Fruit fly (Drosophila melanogaster) whole organism, embryonic: ENCODE data around the gene eEF1alpha2.

Experiments
- Ada2b ChIP-seq: fragments of 200-800 bp; sonication (Bioruptor generic); IDR thresholded peaks from 2 replicates; pipeline ENCODE4 v1.3.6; 2022; ENCODE audit warnings: missing biosample characterization, missing genetic modification characterization
- CG10267 ChIP-seq: fragments of 200-800 bp; sonication (Bioruptor generic); optimal IDR thresholded peaks from 2 replicates; lab custom pipeline; 2018; ENCODE audit warnings: missing biosample characterization, mild to moderate bottlenecking, missing genetic modification characterization, moderate library complexity
- CG10321 ChIP-seq: fragments of 200-800 bp; sonication (Bioruptor generic); IDR thresholded peaks from 2 replicates; pipeline ENCODE4 v1.3.6; 2022; ENCODE audit warnings: missing biosample characterization, missing genetic modification characterization
- CG11093 ChIP-seq: fragments of 200-800 bp; sonication (Bioruptor generic); IDR thresholded peaks from 3 replicates; pipeline ENCODE4 v1.3.6; 2022; ENCODE audit warnings: missing biosample characterization, missing genetic modification characterization
- CG11398 ChIP-seq: fragments of 200-800 bp; sonication (Bioruptor generic); optimal IDR thresholded peaks from 2 replicates; lab custom pipeline; 2016; ENCODE audit warnings: missing biosample characterization, missing genetic modification characterization
- CG12155 ChIP-seq: fragments of 200-800 bp; sonication (Bioruptor generic); optimal IDR thresholded peaks from 3 replicates; lab custom pipeline; 2016; ENCODE audit warnings: missing biosample characterization, missing genetic modification characterization
- CG12299 ChIP-seq: fragments of 200-800 bp; sonication (Bioruptor generic); optimal IDR thresholded peaks from 2 replicates; lab custom pipeline; 2018; ENCODE audit warnings: missing biosample characterization, mild to moderate bottlenecking, missing genetic modification characterization
- CG12744 ChIP-seq: fragments of 200-800 bp; sonication (Bioruptor generic); optimal IDR thresholded peaks from 2 replicates; lab custom pipeline; 2016; ENCODE audit warnings: missing biosample characterization, missing genetic modification characterization
- CG13624 ChIP-seq: fragments of 200-800 bp; sonication (Bioruptor generic); optimal IDR thresholded peaks from 2 replicates; lab custom pipeline; 2016; ENCODE audit warnings: missing biosample characterization, missing genetic modification characterization
- CG14050 ChIP-seq: fragments of 200-800 bp; sonication (Bioruptor generic); IDR thresholded peaks from 3 replicates; pipeline ENCODE4 v1.3.6; 2022; ENCODE audit warnings: missing biosample characterization, missing genetic modification characterization
- CG15479 ChIP-seq: fragments of 200-800 bp; sonication (Bioruptor generic); optimal IDR thresholded peaks from 3 replicates; lab custom pipeline; 2019; ENCODE audit warnings: missing biosample characterization, mild to moderate bottlenecking, missing genetic modification characterization, moderate library complexity
- CG15601 ChIP-seq: fragments of 200-800 bp; sonication (Bioruptor generic); optimal IDR thresholded peaks from 3 replicates; lab custom pipeline; 2019; ENCODE audit warnings: missing biosample characterization, mild to moderate bottlenecking, missing genetic modification characterization, moderate library complexity
- CG1602 ChIP-seq: fragments of 200-800 bp; sonication (Bioruptor generic); optimal IDR thresholded peaks from 3 replicates; lab custom pipeline; 2016; ENCODE audit warnings: missing biosample characterization, missing genetic modification characterization
- CG16813 ChIP-seq: fragments of 200-800 bp; sonication (Bioruptor generic); IDR thresholded peaks from 3 replicates; pipeline ENCODE4 v1.3.6; 2022; ENCODE audit warnings: missing biosample characterization, missing genetic modification characterization; ENCODE audit not compliant: partially characterized antibody
- CG18476 ChIP-seq: fragments of 200-800 bp; sonication (Bioruptor generic); optimal IDR thresholded peaks from 2 replicates; lab custom pipeline; 2016; ENCODE audit warnings: missing biosample characterization, mild to moderate bottlenecking, missing genetic modification characterization
- CG2120 ChIP-seq: fragments of 200-800 bp; sonication (Bioruptor generic); optimal IDR thresholded peaks from 3 replicates; lab custom pipeline; 2016; ENCODE audit warnings: missing biosample characterization, missing genetic modification characterization
- CG2712 ChIP-seq: fragments of 200-800 bp; optimal IDR thresholded peaks from 3 replicates; lab custom pipeline; 2019; ENCODE audit warnings: missing biosample characterization, mild to moderate bottlenecking, missing genetic modification characterization, moderate library complexity
- CG31441 ChIP-seq: fragments of 200-800 bp; sonication (Bioruptor generic); IDR thresholded peaks from 2 replicates; pipeline ENCODE4 v1.3.6; 2022; ENCODE audit warnings: missing biosample characterization, missing genetic modification characterization
- CG33557 ChIP-seq: fragments of 200-800 bp; sonication (Bioruptor generic); optimal IDR thresholded peaks from 2 replicates; lab custom pipeline; 2019; ENCODE audit warnings: missing biosample characterization, mild to moderate bottlenecking, missing genetic modification characterization, moderate library complexity
- CG34224 ChIP-seq: fragments of 200-800 bp; sonication (Bioruptor generic); IDR thresholded peaks from 3 replicates; pipeline ENCODE4 v1.3.6; 2022; ENCODE audit warnings: missing biosample characterization, missing genetic modification characterization; ENCODE audit not compliant: partially characterized antibody
- CG3995 ChIP-seq: fragments of 200-800 bp; sonication (Bioruptor generic); optimal IDR thresholded peaks from 3 replicates; lab custom pipeline; 2016; ENCODE audit warnings: missing biosample characterization, missing genetic modification characterization
- CG5953 ChIP-seq: fragments of 200-800 bp; sonication (Bioruptor generic); IDR thresholded peaks from 2 replicates; pipeline ENCODE4 v1.3.6; 2022; ENCODE audit warnings: missing biosample characterization, missing genetic modification characterization
- CG6765 ChIP-seq: fragments of 200-800 bp; sonication (Bioruptor generic); optimal IDR thresholded peaks from 3 replicates; lab custom pipeline; 2017; ENCODE audit warnings: missing biosample characterization, mild to moderate bottlenecking, missing genetic modification characterization
- CG6791 ChIP-seq: fragments of 200-800 bp; sonication (Bioruptor generic); IDR thresholded peaks from 3 replicates; pipeline ENCODE4 v1.3.6; 2022; ENCODE audit warnings: missing biosample characterization, missing genetic modification characterization; ENCODE audit not compliant: partially characterized antibody
- CG7839 ChIP-seq: fragments of 200-800 bp; sonication (Bioruptor generic); optimal IDR thresholded peaks from 3 replicates; lab custom pipeline; 2018; ENCODE audit warnings: missing biosample characterization, mild to moderate bottlenecking, missing genetic modification characterization, moderate library complexity
- CG8290 ChIP-seq, 3 experiments: fragments of 200-800 bp; sonication (Bioruptor generic); optimal IDR thresholded peaks; 2 replicates each; lab custom pipeline; 2016 to 2019; ENCODE audit warnings: missing biosample characterization in 3 of 3, missing genetic modification characterization in 3 of 3, mild to moderate bottlenecking in 2 of 3, moderate library complexity in 1 of 3
- CG9437 ChIP-seq: fragments of 200-800 bp; sonication (Bioruptor generic); optimal IDR thresholded peaks from 2 replicates; lab custom pipeline; 2018; ENCODE audit warnings: missing biosample characterization, mild to moderate bottlenecking, missing genetic modification characterization
- CG9609 ChIP-seq: fragments of 200-800 bp; sonication (Bioruptor generic); optimal IDR thresholded peaks from 3 replicates; lab custom pipeline; 2016; ENCODE audit warnings: missing biosample characterization, missing genetic modification characterization
- CG9932 ChIP-seq: fragments of 200-800 bp; sonication (Bioruptor generic); IDR thresholded peaks from 2 replicates; pipeline ENCODE4 v1.3.6; 2022; ENCODE audit warnings: missing biosample characterization, missing genetic modification characterization
- CkIIα-i1 ChIP-seq: fragments of 200-800 bp; sonication (Bioruptor generic); IDR thresholded peaks from 2 replicates; pipeline ENCODE4 v1.3.6; 2022; ENCODE audit warnings: missing biosample characterization, missing genetic modification characterization
- Doc2 ChIP-seq: fragments of 200-800 bp; sonication (Bioruptor generic); IDR thresholded peaks from 2 replicates; pipeline ENCODE4 v1.3.6; 2022; ENCODE audit warnings: missing biosample characterization, missing genetic modification characterization
- HLH4C ChIP-seq: fragments of 200-800 bp; sonication (Bioruptor generic); IDR thresholded peaks from 3 replicates; pipeline ENCODE4 v1.3.6; 2022; ENCODE audit warnings: missing biosample characterization, missing genetic modification characterization; ENCODE audit not compliant: partially characterized antibody
- NfI ChIP-seq: fragments of 200-800 bp; sonication (Bioruptor generic); optimal IDR thresholded peaks from 3 replicates; lab custom pipeline; 2018; ENCODE audit warnings: missing biosample characterization, mild to moderate bottlenecking, missing genetic modification characterization, moderate library complexity
- PHDP ChIP-seq: fragments of 200-800 bp; sonication (Bioruptor generic); optimal IDR thresholded peaks from 3 replicates; lab custom pipeline; 2018; ENCODE audit warnings: missing biosample characterization, mild to moderate bottlenecking, missing genetic modification characterization, moderate library complexity
- Pdp1 ChIP-seq, 2 experiments: fragments of 200-800 bp; sonication (Bioruptor generic); optimal IDR thresholded peaks; 3 replicates each; lab custom pipeline; 2016; ENCODE audit warnings: missing biosample characterization in 2 of 2, missing genetic modification characterization in 2 of 2, mild to moderate bottlenecking in 1 of 2, moderate library complexity in 1 of 2
- Sin3A ChIP-seq: fragments of >200 bp; optimal IDR thresholded peaks from 2 replicates; lab custom pipeline; 2018
- amos ChIP-seq: fragments of 200-800 bp; sonication (Bioruptor generic); IDR thresholded peaks from 2 replicates; pipeline ENCODE4 v1.3.6; 2022; ENCODE audit warnings: missing biosample characterization, missing genetic modification characterization; ENCODE audit not compliant: partially characterized antibody
- gem ChIP-seq: fragments of 200-800 bp; sonication (Bioruptor generic); optimal IDR thresholded peaks from 2 replicates; lab custom pipeline; 2019; ENCODE audit warnings: missing biosample characterization, mild to moderate bottlenecking, missing genetic modification characterization, moderate library complexity
- hbn ChIP-seq: fragments of 200-800 bp; sonication (Bioruptor generic); IDR thresholded peaks from 2 replicates; pipeline ENCODE4 v1.3.6; 2022; ENCODE audit warnings: missing biosample characterization, missing genetic modification characterization; ENCODE audit not compliant: partially characterized antibody
- mam ChIP-seq: fragments of 200-800 bp; sonication (Bioruptor generic); optimal IDR thresholded peaks from 3 replicates; lab custom pipeline; 2016; ENCODE audit warnings: missing biosample characterization, missing genetic modification characterization
- mld ChIP-seq: fragments of 200-800 bp; sonication (Bioruptor generic); IDR thresholded peaks from 3 replicates; pipeline ENCODE4 v1.3.6; 2022; ENCODE audit warnings: missing biosample characterization, missing genetic modification characterization; ENCODE audit not compliant: partially characterized antibody
- nmo ChIP-seq: fragments of 200-800 bp; sonication (Bioruptor generic); optimal IDR thresholded peaks from 2 replicates; lab custom pipeline; 2018; ENCODE audit warnings: missing biosample characterization, mild to moderate bottlenecking, missing genetic modification characterization, moderate library complexity
- phol ChIP-seq: fragments of 200-800 bp; sonication (Bioruptor generic); optimal IDR thresholded peaks from 3 replicates; lab custom pipeline; 2018; ENCODE audit warnings: missing biosample characterization, mild to moderate bottlenecking, missing genetic modification characterization, moderate library complexity
- pzg ChIP-seq: fragments of 200-800 bp; sonication (Bioruptor generic); optimal IDR thresholded peaks from 3 replicates; lab custom pipeline; 2018; ENCODE audit warnings: missing biosample characterization, mild to moderate bottlenecking, missing genetic modification characterization, moderate library complexity
- sna ChIP-seq: fragments of 200-800 bp; sonication (Bioruptor generic); IDR thresholded peaks from 2 replicates; pipeline ENCODE4 v1.3.6; 2022; ENCODE audit warnings: missing biosample characterization, missing genetic modification characterization; ENCODE audit not compliant: partially characterized antibody
- sob ChIP-seq: fragments of 200-800 bp; sonication (Bioruptor generic); IDR thresholded peaks from 2 replicates; pipeline ENCODE4 v1.3.6; 2022; ENCODE audit warnings: missing biosample characterization, missing genetic modification characterization
- sr ChIP-seq: fragments of 200-800 bp; sonication (Bioruptor generic); IDR thresholded peaks from 3 replicates; pipeline ENCODE4 v1.3.6; 2022; ENCODE audit warnings: missing biosample characterization, missing genetic modification characterization
- zen2 ChIP-seq: fragments of 200-800 bp; sonication (Bioruptor generic); IDR thresholded peaks from 3 replicates; pipeline ENCODE4 v1.3.6; 2022; ENCODE audit warnings: missing biosample characterization, missing genetic modification characterization; ENCODE audit not compliant: partially characterized antibody

eEF1alpha2 gene

DNA sequence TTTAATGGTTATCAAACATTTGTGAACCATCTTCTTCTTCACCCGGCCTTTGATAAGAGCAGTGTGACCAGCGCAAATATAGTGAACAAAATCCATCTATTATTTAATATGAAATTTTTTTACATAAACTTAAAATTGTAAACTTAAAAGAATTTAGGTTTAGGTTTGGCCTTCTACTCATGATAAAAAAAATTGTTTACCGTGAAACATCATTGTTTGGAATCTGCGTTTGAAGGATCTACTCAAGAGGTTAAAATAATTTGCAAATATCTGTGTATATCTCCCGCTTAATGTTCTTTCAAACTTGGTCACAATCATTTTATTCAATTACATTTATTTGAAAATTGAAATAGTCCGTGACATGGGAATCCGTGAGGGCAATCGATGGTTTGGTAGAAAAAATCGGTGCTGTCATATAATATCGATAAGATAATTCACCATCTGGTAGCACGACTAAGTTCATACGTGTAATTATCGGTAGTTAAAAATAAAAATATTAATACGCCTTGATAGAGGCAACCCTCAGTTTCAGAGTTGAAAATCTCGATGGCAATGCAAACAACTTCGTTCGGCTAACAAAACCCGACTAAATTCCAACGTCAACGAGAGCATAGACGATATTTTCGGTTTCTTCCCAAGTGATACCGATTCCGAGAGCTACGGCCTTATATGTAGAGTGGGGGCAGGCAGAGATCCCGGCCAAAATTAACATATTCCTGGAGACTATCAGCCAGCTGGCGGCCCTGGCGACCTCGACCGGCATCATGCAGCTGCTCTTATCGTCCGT, 33.7 kb downstream of the eEF1alpha2 start, which contains the start of the genes betaGlu and sip3 (continued):
- TF ChIP-seq CG7839 (tag; lab: Kevin White, UChicago) (no peak), sr (GFP tag; lab: Robert Waterston, UW) (no peak), gem (tag; lab: Kevin White, UChicago) (no peak), CG34224 (peak; percentile 89), CG11093 (GFP tag; lab: Robert Waterston, UW) (no peak), CG5953 (GFP tag; lab: Robert Waterston, UW) (no peak), CG15601 (tag; lab: Kevin White, UChicago) (peak; percentile 42), pzg (peak; percentile 72), CG15479 (GFP tag; lab: Kevin White, UChicago) (no peak), CG12744 (peak; percentile 27), Pdp1 (GFP tag; optimal IDR thresholded peaks at IDR 0.05; lab: Kevin White, UChicago) (peak in 1 of 2 experiments; percentile 80), Sin3A (peak; percentile 27), CG6791 (GFP tag; lab: Robert Waterston, UW) (peak; percentile 90), mam (GFP tag; lab: Kevin White, UChicago) (peak; percentile 15), CG14050 (no peak), amos (GFP tag; lab: Robert Waterston, UW) (peak; percentile 94), CG31441 (GFP tag; lab: Robert Waterston, UW) (peak; percentile 22; the same call in 1 of the 2 replicates), CG18476 (GFP tag; lab: Kevin White, UChicago) (peak; percentile 4), phol (tag; lab: Kevin White, UChicago) (peak; percentile 34), CG11398 (no peak), CG33557 (GFP tag; lab: Kevin White, UChicago) (peak; percentile 8), CG3995 (GFP tag; lab: Kevin White, UChicago) (peak; percentile 87), CG12155 (GFP tag; lab: Kevin White, UChicago) (peak; percentile 13), CG9437 (GFP tag; lab: Kevin White, UChicago) (peak; percentile 12), CG8290 (GFP tag; optimal IDR thresholded peaks at IDR 0.05; lab: Kevin White, UChicago) (peak; percentile 41), CG8290 (tag; optimal IDR thresholded peaks at IDR 0.05; lab: Kevin White, UChicago) (no peak), nmo (GFP tag; lab: Kevin White, UChicago) (peak; percentile 59), sna (GFP tag; lab: Robert Waterston, UW) (peak; percentile 92), mld (GFP tag; lab: Robert Waterston, UW) (peak; percentile 72; the same call in 2 of the 3 replicates), CG1602 (peak; percentile 11), HLH4C (GFP tag; lab: Robert Waterston, UW) (peak; percentile 93), CG10267 (peak; percentile 37), Ada2b (GFP tag; lab: Robert Waterston, UW) (no peak), CG2712 (tag; lab: Kevin White, UChicago) (peak; percentile 52), sob (GFP tag; lab: Robert Waterston, UW) (no peak), NfI (GFP tag; lab: Kevin White, UChicago) (no peak), CG16813 (peak; percentile 91), CG6765 (GFP tag; lab: Kevin White, UChicago) (no peak), CG12299 (tag; lab: Kevin White, UChicago) (peak; percentile 23), zen2 (peak; percentile 86), PHDP (tag; lab: Kevin White, UChicago) (peak; percentile 3), hbn (GFP tag; lab: Robert Waterston, UW) (peak; percentile 86), CG10321 (GFP tag; lab: Robert Waterston, UW) (no peak), CG2120 (GFP tag; lab: Kevin White, UChicago) (peak; percentile 39), CkIIα-i1 (GFP tag; lab: Robert Waterston, UW) (no peak), CG9932 (GFP tag; lab: Robert Waterston, UW) (peak; percentile 48; the same call in 1 of the 2 replicates), Doc2 (GFP tag; lab: Robert Waterston, UW) (no peak), CG9609 (no peak), CG13624 (GFP tag; lab: Kevin White, UChicago) (peak; percentile 3)
